Worm (Caenorhabditis elegans): ENCODE results near the gene str-260.
"Not testable (repeated sequence)": the region's sequence is repeated elsewhere in the genome, so short reads cannot be mapped to it uniquely, and the experiment has no call there.

Gene str-260

ce11 chrV:3558744-3559143, 31.8 kb downstream of the str-260 start, which contains the start of gene T24A6.1:
T24A6.1 (plus strand) TSS chrV:3559044.
- TF ChIP-seq ceh-18 (tag; optimal IDR thresholded peaks at IDR 0.05); hlh-13 (GFP tag; optimal IDR thresholded peaks at IDR 0.05); che-1 (tag; optimal IDR thresholded peaks at IDR 0.05): not testable (repeated sequence)

ce11 chrV:3562824-3563223, 35.8 kb downstream of the str-260 start, which contains the start of gene T24A6.16:
T24A6.16 (minus strand) TSS chrV:3562924.
- not testable (repeated sequence) for TF ChIP-seq fkh-6, elt-2, ceh-18 (tag; optimal IDR thresholded peaks at IDR 0.05)

ce11 chrV:3564335-3564734, 37.4 kb downstream of the str-260 start, which contains the start of gene T24A6.17:
T24A6.17 (minus strand) TSS chrV:3564435.
- TF ChIP-seq ceh-31, C08G9.2, ceh-22 (tag; optimal IDR thresholded peaks at IDR 0.05): not testable (repeated sequence)

ce11 chrV:3570695-3571094, 43.7 kb downstream of the str-260 start, which contains the start of gene F40C5.2:
F40C5.2 (plus strand) TSS chrV:3570995.
- not testable (repeated sequence) for TF ChIP-seq unc-3 (GFP tag; conservative IDR thresholded peaks at IDR 0.05); unc-3 (tag; optimal IDR thresholded peaks at IDR 0.05); unc-42 (tag; optimal IDR thresholded peaks at IDR 0.05); sdc-2 (tag; optimal IDR thresholded peaks at IDR 0.05)

- not testable (repeated sequence) for TF ChIP-seq C08G9.2, dve-1, ceh-14 (tag; optimal IDR thresholded peaks at IDR 0.05)
Observed at ce11 chrV:3572408-3572807, 45.4 kb downstream of the str-260 start, which contains the start of gene F40C5.1. F40C5.1 (plus strand) TSS chrV:3572708.

ce11 chrV:3575759-3576158, 48.8 kb downstream of the str-260 start, which contains the start of gene grl-27:
grl-27 (minus strand) TSS chrV:3575859.
- TF ChIP-seq ttx-3 (tag; optimal IDR thresholded peaks at IDR 0.05), result no peak
- no peak for TF ChIP-seq ceh-45 (GFP tag; IDR thresholded peaks at IDR 0.05)
- no peak for TF ChIP-seq mec-3 (tag; optimal IDR thresholded peaks at IDR 0.05; ENCODE audit: borderline replicate concordance)
- no peak for TF ChIP-seq zip-5 (tag; optimal IDR thresholded peaks at IDR 0.05)
- no peak for TF ChIP-seq F13H6.1 (tag; optimal IDR thresholded peaks at IDR 0.05)
- no peak for TF ChIP-seq ceh-22 (tag; optimal IDR thresholded peaks at IDR 0.05)
- no peak for TF ChIP-seq elt-4 (tag; optimal IDR thresholded peaks at IDR 0.05)
- TF ChIP-seq ceh-9 (tag; optimal IDR thresholded peaks at IDR 0.05), result no peak
- TF ChIP-seq nfya-1 (tag; optimal IDR thresholded peaks at IDR 0.05), result no peak
- TF ChIP-seq ama-1 (optimal IDR thresholded peaks at IDR 0.05), result no peak
- no peak for TF ChIP-seq pat-9 (tag; optimal IDR thresholded peaks at IDR 0.05)
- TF ChIP-seq madf-2 (tag; optimal IDR thresholded peaks at IDR 0.05), result no peak
- TF ChIP-seq unc-3 (GFP tag; conservative IDR thresholded peaks at IDR 0.05), result no peak
- no peak for TF ChIP-seq unc-3 (tag; optimal IDR thresholded peaks at IDR 0.05)
- TF ChIP-seq ceh-31 (tag; optimal IDR thresholded peaks at IDR 0.05), result no peak
- no peak for TF ChIP-seq unc-55 (GFP tag; optimal IDR thresholded peaks at IDR 0.05)
- TF ChIP-seq syd-9 (tag; optimal IDR thresholded peaks at IDR 0.05), result no peak
- no peak for TF ChIP-seq elt-2 (tag; optimal IDR thresholded peaks at IDR 0.05)
- TF ChIP-seq K09A11.1 (tag; optimal IDR thresholded peaks at IDR 0.05; ENCODE audit: insufficient read depth), result no peak

- no peak for TF ChIP-seq sox-2 (GFP tag; IDR thresholded peaks at IDR 0.05)
- no peak for TF ChIP-seq pha-4 (tag; optimal IDR thresholded peaks at IDR 0.05)
- TF ChIP-seq che-1 (tag; optimal IDR thresholded peaks at IDR 0.05), result no peak
- no peak for TF ChIP-seq ama-1 (optimal IDR thresholded peaks at IDR 0.05)
- no peak for TF ChIP-seq fkh-10 (GFP tag; optimal IDR thresholded peaks at IDR 0.05)
- TF ChIP-seq pqm-1 (tag; optimal IDR thresholded peaks at IDR 0.05), result no peak
- TF ChIP-seq rnt-1 (tag; optimal IDR thresholded peaks at IDR 0.05), result no peak
- no peak for TF ChIP-seq hlh-13 (GFP tag; optimal IDR thresholded peaks at IDR 0.05)
Observed at ce11 chrV:3578813-3579212, 51.8 kb downstream of the str-260 start, which contains the start of gene pygl-1. pygl-1 (plus strand) TSS chrV:3579023.
